Worm (Caenorhabditis elegans) whole organism, late embryonic: Measurements from ENCODE around the gene gtap-2.

Experiments
- C08G9.2 ChIP-seq: sonication (generic microtip); optimal IDR thresholded peaks from 2 replicates; lab custom pipeline; 2016; ENCODE audit warnings: mild to moderate bottlenecking, missing genetic modification characterization, moderate library complexity, missing compliant biosample characterization
- C38D4.7 ChIP-seq: fragments of 200-800 bp; sonication (Bioruptor generic); optimal IDR thresholded peaks from 2 replicates; lab custom pipeline; 2018; ENCODE audit warnings: mild to moderate bottlenecking, missing genetic modification characterization, moderate library complexity, missing compliant biosample characterization
- F13H6.1 ChIP-seq: sonication (generic microtip); optimal IDR thresholded peaks from 2 replicates; lab custom pipeline; 2016; ENCODE audit warnings: missing genetic modification characterization, missing compliant biosample characterization
- K02D7.2 ChIP-seq: sonication (generic microtip); optimal IDR thresholded peaks from 2 replicates; lab custom pipeline; 2017; ENCODE audit warnings: mild to moderate bottlenecking, missing genetic modification characterization, missing compliant biosample characterization
- K09A11.1 ChIP-seq: sonication (generic microtip); optimal IDR thresholded peaks from 2 replicates; lab custom pipeline; 2017; ENCODE audit warnings: antibody characterized with exemption, mild to moderate bottlenecking, missing genetic modification characterization, missing compliant biosample characterization; ENCODE audit not compliant: insufficient read depth
- T23F11.4 ChIP-seq: fragments of 200-800 bp; sonication (Bioruptor generic); optimal IDR thresholded peaks from 2 replicates; lab custom pipeline; 2018; ENCODE audit warnings: mild to moderate bottlenecking, missing genetic modification characterization, missing compliant biosample characterization
- Y22D7AL.16 ChIP-seq: sonication (generic microtip); optimal IDR thresholded peaks from 2 replicates; lab custom pipeline; 2016; ENCODE audit warnings: missing genetic modification characterization, missing compliant biosample characterization
- ahr-1 ChIP-seq: sonication (generic microtip); optimal IDR thresholded peaks from 2 replicates; lab custom pipeline; 2016; ENCODE audit warnings: missing genetic modification characterization, missing compliant biosample characterization
- ama-1 ChIP-seq: fragments of 150-350 bp; optimal IDR thresholded peaks from 2 replicates; lab custom pipeline; 2014
- ceh-14 ChIP-seq: sonication (generic microtip); optimal IDR thresholded peaks from 2 replicates; lab custom pipeline; 2016; ENCODE audit warnings: missing genotype, missing genetic modification characterization, missing compliant biosample characterization
- ceh-19 ChIP-seq: fragments of 200-800 bp; sonication (Bioruptor generic); optimal IDR thresholded peaks from 2 replicates; lab custom pipeline; 2018; ENCODE audit warnings: mild to moderate bottlenecking, missing genetic modification characterization, missing compliant biosample characterization
- ceh-2 ChIP-seq: sonication (generic microtip); optimal IDR thresholded peaks from 2 replicates; lab custom pipeline; 2016; ENCODE audit warnings: missing genotype, missing genetic modification characterization, missing compliant biosample characterization
- ceh-22 ChIP-seq: sonication (generic microtip); optimal IDR thresholded peaks from 2 replicates; lab custom pipeline; 2017; ENCODE audit warnings: missing biosample characterization, missing genetic modification characterization
- ceh-24 ChIP-seq: sonication (generic microtip); optimal IDR thresholded peaks from 2 replicates; lab custom pipeline; 2016; ENCODE audit warnings: mild to moderate bottlenecking, missing genetic modification characterization, missing compliant biosample characterization
- ceh-30 ChIP-seq: fragments of 150-350 bp; optimal IDR thresholded peaks from 2 replicates; lab custom pipeline; 2014; ENCODE audit warnings: missing biosample characterization, missing genetic modification characterization
- ceh-31 ChIP-seq: sonication (generic microtip); optimal IDR thresholded peaks from 2 replicates; lab custom pipeline; 2016; ENCODE audit warnings: missing genetic modification characterization, missing compliant biosample characterization
- ceh-34 ChIP-seq: sonication (generic microtip); optimal IDR thresholded peaks from 2 replicates; lab custom pipeline; 2016; ENCODE audit warnings: mild to moderate bottlenecking, missing genetic modification characterization, missing compliant biosample characterization
- ceh-45 ChIP-seq: fragments of 200-800 bp; sonication (Bioruptor generic); IDR thresholded peaks from 2 replicates; pipeline ENCODE4 v1.3.6; 2022; ENCODE audit warnings: missing genetic modification reagents, missing genetic modification characterization, missing compliant biosample characterization
- ceh-48 ChIP-seq: sonication (generic microtip); optimal IDR thresholded peaks from 2 replicates; lab custom pipeline; 2016; ENCODE audit warnings: missing genetic modification characterization, inconsistent platforms, missing compliant biosample characterization
- ceh-6 ChIP-seq: fragments of 200-800 bp; sonication (Bioruptor generic); optimal IDR thresholded peaks from 2 replicates; lab custom pipeline; 2018; ENCODE audit warnings: mild to moderate bottlenecking, missing genetic modification characterization, missing compliant biosample characterization
- ceh-9 ChIP-seq: sonication (generic microtip); optimal IDR thresholded peaks from 2 replicates; lab custom pipeline; 2016; ENCODE audit warnings: mild to moderate bottlenecking, missing genetic modification characterization, inconsistent platforms, missing compliant biosample characterization
- dmd-4 ChIP-seq: sonication (generic microtip); optimal IDR thresholded peaks from 2 replicates; lab custom pipeline; 2016; ENCODE audit warnings: borderline replicate concordance, missing genetic modification characterization, missing compliant biosample characterization
- elt-2 ChIP-seq: sonication (generic microtip); optimal IDR thresholded peaks from 2 replicates; lab custom pipeline; 2016; ENCODE audit warnings: missing genetic modification reagents, missing genetic modification characterization, missing compliant biosample characterization
- elt-4 ChIP-seq: sonication (generic microtip); optimal IDR thresholded peaks from 2 replicates; lab custom pipeline; 2016; ENCODE audit warnings: missing genetic modification characterization, missing compliant biosample characterization
- ets-4 ChIP-seq: sonication (generic microtip); optimal IDR thresholded peaks from 2 replicates; lab custom pipeline; 2016; ENCODE audit warnings: missing genetic modification characterization, missing compliant biosample characterization
- eyg-1 ChIP-seq: sonication (generic microtip); optimal IDR thresholded peaks from 2 replicates; lab custom pipeline; 2016; ENCODE audit warnings: missing genotype, missing genetic modification characterization, missing compliant biosample characterization
- fax-1 ChIP-seq: sonication (generic microtip); optimal IDR thresholded peaks from 2 replicates; lab custom pipeline; 2016; ENCODE audit warnings: missing genotype, missing genetic modification characterization, missing compliant biosample characterization
- fkh-10 ChIP-seq: fragments of 150-350 bp; optimal IDR thresholded peaks from 2 replicates; lab custom pipeline; 2014; ENCODE audit warnings: missing biosample characterization, missing genetic modification reagents, missing genetic modification characterization
- hlh-13 ChIP-seq: fragments of 200-800 bp; sonication (Bioruptor generic); optimal IDR thresholded peaks from 2 replicates; lab custom pipeline; 2018; ENCODE audit warnings: mild to moderate bottlenecking, missing genetic modification characterization, missing compliant biosample characterization
- hlh-15 ChIP-seq: sonication (generic microtip); optimal IDR thresholded peaks from 2 replicates; lab custom pipeline; 2016; ENCODE audit warnings: missing genetic modification characterization, missing compliant biosample characterization
- hlh-30 ChIP-seq: sonication (generic microtip); optimal IDR thresholded peaks from 2 replicates; lab custom pipeline; 2017; ENCODE audit warnings: antibody characterized with exemption, missing genetic modification characterization, missing compliant biosample characterization; ENCODE audit not compliant: insufficient read depth
- hlh-8 ChIP-seq: sonication (generic microtip); optimal IDR thresholded peaks from 2 replicates; lab custom pipeline; 2016; ENCODE audit warnings: missing genotype, missing genetic modification characterization, missing compliant biosample characterization
- lim-6 ChIP-seq: sonication (generic microtip); optimal IDR thresholded peaks from 2 replicates; lab custom pipeline; 2016; ENCODE audit warnings: missing genetic modification characterization, missing compliant biosample characterization
- lin-11 ChIP-seq: fragments of 200-800 bp; sonication (Bioruptor generic); optimal IDR thresholded peaks from 2 replicates; lab custom pipeline; 2018; ENCODE audit warnings: mild to moderate bottlenecking, missing genetic modification characterization, missing compliant biosample characterization
- madf-2 ChIP-seq: sonication (generic microtip); optimal IDR thresholded peaks from 2 replicates; lab custom pipeline; 2017; ENCODE audit warnings: missing genetic modification characterization, missing compliant biosample characterization
- mec-3 ChIP-seq: sonication (generic microtip); optimal IDR thresholded peaks from 2 replicates; lab custom pipeline; 2016; ENCODE audit warnings: borderline replicate concordance, missing genetic modification characterization, missing compliant biosample characterization
- nhr-232 ChIP-seq: sonication (generic microtip); optimal IDR thresholded peaks from 2 replicates; lab custom pipeline; 2016; ENCODE audit warnings: missing genetic modification characterization, missing compliant biosample characterization
- npax-4 ChIP-seq: sonication (generic microtip); optimal IDR thresholded peaks from 2 replicates; lab custom pipeline; 2016; ENCODE audit warnings: missing genetic modification characterization, missing compliant biosample characterization
- pag-3 ChIP-seq: sonication (generic microtip); optimal IDR thresholded peaks from 2 replicates; lab custom pipeline; 2016; ENCODE audit warnings: missing compliant biosample characterization, missing genetic modification characterization, borderline replicate concordance
- pat-9 ChIP-seq: fragments of 200-800 bp; sonication (Bioruptor generic); optimal IDR thresholded peaks from 2 replicates; lab custom pipeline; 2018; ENCODE audit warnings: mild to moderate bottlenecking, missing genetic modification characterization, moderate library complexity, missing compliant biosample characterization
- pha-2 ChIP-seq: sonication (generic microtip); optimal IDR thresholded peaks from 2 replicates; lab custom pipeline; 2017; ENCODE audit warnings: mild to moderate bottlenecking, missing genetic modification characterization, missing compliant biosample characterization
- pqm-1 ChIP-seq: sonication (generic microtip); optimal IDR thresholded peaks from 2 replicates; lab custom pipeline; 2016; ENCODE audit warnings: missing genetic modification characterization, missing compliant biosample characterization
- pros-1 ChIP-seq: fragments of 150-350 bp; optimal IDR thresholded peaks from 2 replicates; lab custom pipeline; 2014; ENCODE audit warnings: missing biosample characterization, missing genetic modification reagents, missing genetic modification characterization
- ref-2 ChIP-seq: sonication (generic microtip); optimal IDR thresholded peaks from 2 replicates; lab custom pipeline; 2016; ENCODE audit warnings: missing genetic modification characterization, missing compliant biosample characterization
- rnt-1 ChIP-seq: sonication (generic microtip); optimal IDR thresholded peaks from 2 replicates; lab custom pipeline; 2016; ENCODE audit warnings: missing genetic modification characterization, missing compliant biosample characterization
- sox-2 ChIP-seq: fragments of 200-800 bp; sonication (Bioruptor generic); IDR thresholded peaks from 2 replicates; pipeline ENCODE4 v1.3.6; 2022; ENCODE audit warnings: missing genetic modification reagents, missing genetic modification characterization, missing compliant biosample characterization
- sox-4 ChIP-seq: sonication (generic microtip); optimal IDR thresholded peaks from 2 replicates; lab custom pipeline; 2017; ENCODE audit warnings: mild to moderate bottlenecking, missing genetic modification characterization, inconsistent platforms, missing compliant biosample characterization
- syd-9 ChIP-seq: sonication (generic microtip); optimal IDR thresholded peaks from 2 replicates; lab custom pipeline; 2016; ENCODE audit warnings: mild to moderate bottlenecking, missing genetic modification characterization, moderate library complexity, missing compliant biosample characterization
- tbx-2 ChIP-seq: sonication (generic microtip); optimal IDR thresholded peaks from 2 replicates; lab custom pipeline; 2016; ENCODE audit warnings: missing genetic modification characterization, missing compliant biosample characterization
- tbx-7 ChIP-seq: sonication (generic microtip); optimal IDR thresholded peaks from 2 replicates; lab custom pipeline; 2016; ENCODE audit warnings: missing genotype, missing genetic modification characterization, missing compliant biosample characterization
- unc-3 ChIP-seq, 2 experiments: fragments of 200-800 bp in 1 of 2; sonication (Bioruptor generic) in 1 of 2; sonication (generic microtip) in 1 of 2; conservative IDR thresholded peaks in 1 of 2; optimal IDR thresholded peaks in 1 of 2; 2 replicates each; pipeline versions ENCODE4 v1.3.6 to Lab custom; 2016 to 2022; ENCODE audit warnings: missing compliant biosample characterization in 2 of 2, missing genetic modification characterization in 2 of 2, missing genetic modification reagents in 1 of 2
- unc-42 ChIP-seq: sonication (generic microtip); optimal IDR thresholded peaks from 2 replicates; lab custom pipeline; 2016; ENCODE audit warnings: missing genotype, missing genetic modification characterization, missing compliant biosample characterization
- unc-55 ChIP-seq: sonication (generic microtip); optimal IDR thresholded peaks from 2 replicates; lab custom pipeline; 2017; ENCODE audit warnings: missing biosample characterization, missing genetic modification reagents, missing genetic modification characterization
- zip-5 ChIP-seq: sonication (generic microtip); optimal IDR thresholded peaks from 2 replicates; lab custom pipeline; 2016; ENCODE audit warnings: missing genetic modification characterization, missing compliant biosample characterization

Gene gtap-2

ce11 chrIII:9808179-9808578 is at the start of gene gtap-2:
Gene gtap-2, plus strand, starts transcription at chrIII:9808544.
- no peak for TF ChIP-seq madf-2
- peak; percentile 73 for TF ChIP-seq zip-5 (tag; lab: Kevin White, UChicago)
- no peak for TF ChIP-seq C08G9.2
- no peak for TF ChIP-seq pha-2 (tag; lab: Kevin White, UChicago)
- TF ChIP-seq lin-11 (tag; lab: Kevin White, UChicago), result no peak
- no peak for TF ChIP-seq fkh-10 (GFP tag; lab: Kevin White, UChicago)
- no peak for TF ChIP-seq nhr-232 (tag; lab: Kevin White, UChicago)
- no peak for TF ChIP-seq ceh-22 (tag; lab: Kevin White, UChicago)
- TF ChIP-seq rnt-1, result no peak
- TF ChIP-seq ceh-31 (tag; lab: Kevin White, UChicago), result peak; percentile 68
- peak; percentile 5 for TF ChIP-seq ceh-14
- TF ChIP-seq elt-4 (tag; lab: Kevin White, UChicago), result no peak
- TF ChIP-seq ahr-1 (tag; lab: Kevin White, UChicago), result no peak
- TF ChIP-seq sox-2, result no peak
- TF ChIP-seq pros-1, result no peak
- no peak for TF ChIP-seq T23F11.4 (GFP tag; lab: Kevin White, UChicago)
- no peak for TF ChIP-seq lim-6
- TF ChIP-seq unc-55 (GFP tag; lab: Kevin White, UChicago), result no peak
- no peak for TF ChIP-seq F13H6.1
- TF ChIP-seq npax-4 (tag; lab: Kevin White, UChicago), result no peak
- no peak for TF ChIP-seq mec-3
- TF ChIP-seq ets-4, result peak; percentile 54
- peak; percentile 65 for TF ChIP-seq ceh-2 (tag; lab: Kevin White, UChicago)
- no peak for TF ChIP-seq eyg-1 (tag; lab: Kevin White, UChicago)
- peak; percentile 45 for TF ChIP-seq elt-2 (tag; lab: Kevin White, UChicago)
- TF ChIP-seq ceh-9, result no peak
- TF ChIP-seq pat-9 (tag; lab: Kevin White, UChicago), result no peak
- no peak for TF ChIP-seq unc-42
- TF ChIP-seq ceh-24 (tag; lab: Kevin White, UChicago), result no peak
- TF ChIP-seq K02D7.2, result no peak
- TF ChIP-seq hlh-30 (tag; lab: Kevin White, UChicago), result no peak
- TF ChIP-seq ceh-19, result no peak
- TF ChIP-seq C38D4.7, result no peak
- TF ChIP-seq ref-2 (tag; lab: Kevin White, UChicago), result no peak
- TF ChIP-seq hlh-15 (tag; lab: Kevin White, UChicago), result no peak
- TF ChIP-seq ceh-30 (tag; lab: Kevin White, UChicago), result no peak
- TF ChIP-seq K09A11.1 (tag; lab: Kevin White, UChicago), result no peak
- peak; percentile 48 for TF ChIP-seq fax-1 (tag; lab: Kevin White, UChicago)
- TF ChIP-seq unc-3 (GFP tag; conservative IDR thresholded peaks at IDR 0.05; lab: Robert Waterston, UW), result no peak
- no peak for TF ChIP-seq unc-3 (tag; optimal IDR thresholded peaks at IDR 0.05; lab: Kevin White, UChicago)
- no peak for TF ChIP-seq ceh-48 (tag; lab: Kevin White, UChicago)
- TF ChIP-seq hlh-8 (tag; lab: Kevin White, UChicago), result peak; percentile 70
- peak; percentile 77 for TF ChIP-seq tbx-2 (tag; lab: Kevin White, UChicago)
- TF ChIP-seq ceh-6, result no peak
- TF ChIP-seq pag-3 (tag; lab: Kevin White, UChicago), result no peak
- no peak for TF ChIP-seq dmd-4
- TF ChIP-seq ceh-45 (GFP tag; lab: Robert Waterston, UW), result no peak
- no peak for TF ChIP-seq ceh-34 (tag; lab: Kevin White, UChicago)
- TF ChIP-seq syd-9 (tag; lab: Kevin White, UChicago), result no peak
- TF ChIP-seq tbx-7 (tag; lab: Kevin White, UChicago), result peak; percentile 50
- TF ChIP-seq pqm-1 (tag; lab: Kevin White, UChicago), result no peak
- no peak for TF ChIP-seq Y22D7AL.16
- TF ChIP-seq hlh-13 (GFP tag; lab: Kevin White, UChicago), result no peak
- no peak for TF ChIP-seq sox-4 (tag; lab: Kevin White, UChicago)
- no peak for TF ChIP-seq ama-1 (lab: Kevin White, UChicago)
